Worm (Caenorhabditis elegans): ENCODE results near the gene srw-77.

DNA sequence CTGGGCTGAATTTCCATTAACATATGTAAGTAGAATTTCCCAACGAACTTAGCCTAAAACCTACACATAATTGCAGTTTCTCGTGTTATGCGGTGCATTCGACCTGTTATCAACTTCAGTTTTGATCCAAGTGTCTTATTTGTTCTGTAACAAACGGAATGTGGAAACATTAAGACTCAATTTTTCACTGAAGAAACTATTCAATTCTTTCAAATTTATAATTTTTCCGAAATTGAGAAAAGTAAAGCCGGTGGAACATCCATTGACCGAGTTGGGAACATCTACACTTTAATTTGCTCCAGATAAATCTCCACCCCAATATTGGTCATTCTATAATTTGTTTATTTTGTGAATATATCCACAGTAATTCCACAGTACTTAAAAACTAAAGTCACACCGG, 30.9 kb upstream of the srw-77 start:
- TF ChIP-seq nhr-12 (tag; optimal IDR thresholded peaks at IDR 0.05) (no peak), ztf-4 (tag; optimal IDR thresholded peaks at IDR 0.05) (no peak), fos-1 (tag; optimal IDR thresholded peaks at IDR 0.05) (no peak), skn-1 (tag; optimal IDR thresholded peaks at IDR 0.05) (no peak), egl-27 (tag; optimal IDR thresholded peaks at IDR 0.05) (no peak), ZK546.5 (tag; optimal IDR thresholded peaks at IDR 0.05) (no peak), elt-3 (tag; optimal IDR thresholded peaks at IDR 0.05) (no peak), nhr-11 (tag; optimal IDR thresholded peaks at IDR 0.05) (no peak), lin-13 (GFP tag; optimal IDR thresholded peaks at IDR 0.05) (no peak), crh-2 (tag; optimal IDR thresholded peaks at IDR 0.05) (no peak)

All from whole organism, L2 larva.